Fruit fly (Drosophila melanogaster): ENCODE data around the gene Got2.

Got2 gene

dm6 chr2L:1986343-1987280 lies 946 bp downstream of the Got2 start (continued):
- TF ChIP-seq Mrtf (GFP tag; IDR thresholded peaks at IDR 0.05) (no peak), Eip74EF (GFP tag; optimal IDR thresholded peaks at IDR 0.05) (no peak), CG11247 (GFP tag; IDR thresholded peaks at IDR 0.05) (peak; percentile 59), CG4854 (GFP tag; optimal IDR thresholded peaks at IDR 0.05) (no peak), Gsc (GFP tag; IDR thresholded peaks at IDR 0.05) (no peak), org-1 (GFP tag; optimal IDR thresholded peaks at IDR 0.05) (no peak), bsh (GFP tag; optimal IDR thresholded peaks at IDR 0.05) (peak in 1 of 2 experiments; percentile 19), vvl (GFP tag; IDR thresholded peaks at IDR 0.05) (no peak; the same call in 1 of the 2 replicates), CG4282 (GFP tag; optimal IDR thresholded peaks at IDR 0.05) (no peak), CG9215 (GFP tag; IDR thresholded peaks at IDR 0.05) (peak; percentile 56; the same call in 1 of the 2 replicates), fd3F (GFP tag; optimal IDR thresholded peaks at IDR 0.05) (peak; percentile 31), CG14667 (GFP tag; IDR thresholded peaks at IDR 0.05) (0 out of 2 replicates have a peak, but pooled peaks have one; percentile 19), tin (GFP tag; optimal IDR thresholded peaks at IDR 0.05) (peak; percentile 54), gt (GFP tag; IDR thresholded peaks at IDR 0.05) (no peak), CG3407 (GFP tag; optimal IDR thresholded peaks at IDR 0.05) (no peak), seq (GFP tag; IDR thresholded peaks at IDR 0.05) (0 out of 2 replicates have a peak, but pooled peaks have one; percentile 30), CG17829 (tag; optimal IDR thresholded peaks at IDR 0.05) (no peak), CG10321 (GFP tag; IDR thresholded peaks at IDR 0.05) (no peak), h (optimal IDR thresholded peaks at IDR 0.05) (no peak), CG2678 (tag; optimal IDR thresholded peaks at IDR 0.05) (peak; percentile 66), crc (GFP tag; optimal IDR thresholded peaks at IDR 0.05) (no peak), H15 (GFP tag; IDR thresholded peaks at IDR 0.05) (peak; percentile 59; the same call in 1 of the 3 replicates), CG9797 (GFP tag; optimal IDR thresholded peaks at IDR 0.05) (no peak), Blimp-1 (GFP tag; optimal IDR thresholded peaks at IDR 0.05) (peak; percentile 16), Jarid2 (GFP tag; optimal IDR thresholded peaks at IDR 0.05) (no peak), ham (GFP tag; IDR thresholded peaks at IDR 0.05) (no peak), CG12071 (GFP tag; optimal IDR thresholded peaks at IDR 0.05) (peak; percentile 27), dpn (GFP tag; optimal IDR thresholded peaks at IDR 0.05) (peak; percentile 26 to 61), CG10431 (GFP tag; optimal IDR thresholded peaks at IDR 0.05) (no peak), NC2β (GFP tag; optimal IDR thresholded peaks at IDR 0.05) (no peak), CG1529 (GFP tag; optimal IDR thresholded peaks at IDR 0.05) (no peak), Med (GFP tag) (peak; percentile 92), CG15073 (GFP tag; optimal IDR thresholded peaks at IDR 0.05) (no peak), Meics (GFP tag; optimal IDR thresholded peaks at IDR 0.05) (peak; percentile 80), sna (GFP tag; IDR thresholded peaks at IDR 0.05; ENCODE audit: partially characterized antibody) (no peak), scrt (GFP tag; optimal IDR thresholded peaks at IDR 0.05) (peak; percentile 42), CG12391 (tag; optimal IDR thresholded peaks at IDR 0.05) (peak; percentile 56), bowl (GFP tag; IDR thresholded peaks at IDR 0.05) (no peak), gsb-n (tag; optimal IDR thresholded peaks at IDR 0.05) (no peak), CG34376 (GFP tag; optimal IDR thresholded peaks at IDR 0.05) (peak; percentile 99), CG6765 (GFP tag; optimal IDR thresholded peaks at IDR 0.05) (no peak), sens (GFP tag) (peak; percentile 54), Mad (GFP tag; optimal IDR thresholded peaks at IDR 0.05) (peak; percentile 33), CG11093 (GFP tag; IDR thresholded peaks at IDR 0.05) (no peak), Aef1 (GFP tag; IDR thresholded peaks at IDR 0.05) (peak; percentile 48; the same call in 2 of the 3 replicates), CG6689 (GFP tag; IDR thresholded peaks at IDR 0.05) (0 out of 2 replicates have a peak, but pooled peaks have one; percentile 28), Oli (tag; optimal IDR thresholded peaks at IDR 0.05) (peak; percentile 64), dmrt11E (tag; optimal IDR thresholded peaks at IDR 0.05) (no peak), gsb (GFP tag; IDR thresholded peaks at IDR 0.05) (no peak; the same call in 1 of the 2 replicates)

Data from whole organism, embryonic.